Fruit fly (Drosophila melanogaster): ENCODE measurements around the gene comm3.

comm3 gene

dm6 chr3L:15692794-15693532 is 45.4 kb upstream of the comm3 start (continued):
- TF ChIP-seq CG2116 (GFP tag; optimal IDR thresholded peaks at IDR 0.05) (peak; percentile 11), ci (GFP tag; IDR thresholded peaks at IDR 0.05) (no peak), Nf-YB (GFP tag; optimal IDR thresholded peaks at IDR 0.05) (peak; percentile 13), CG31441 (GFP tag; IDR thresholded peaks at IDR 0.05) (peak; percentile 63), Abd-B (GFP tag; optimal IDR thresholded peaks at IDR 0.05) (peak; percentile 24), unpg (GFP tag; optimal IDR thresholded peaks at IDR 0.05) (no peak), CG7745 (tag; optimal IDR thresholded peaks at IDR 0.05) (no peak), grn (GFP tag; optimal IDR thresholded peaks at IDR 0.05) (peak; percentile 87), Sox102F (GFP tag; optimal IDR thresholded peaks at IDR 0.05) (peak; percentile 60), gsb (GFP tag; IDR thresholded peaks at IDR 0.05) (no peak), CG15601 (tag; optimal IDR thresholded peaks at IDR 0.05) (peak; percentile 28), CG1647 (GFP tag; optimal IDR thresholded peaks at IDR 0.05) (no peak), insv (GFP tag; optimal IDR thresholded peaks at IDR 0.05) (no peak), dysf (GFP tag; IDR thresholded peaks at IDR 0.05) (0 out of 3 replicates have a peak, but pooled peaks have one; percentile 9), CG10565 (GFP tag; optimal IDR thresholded peaks at IDR 0.05) (no peak), CG2120 (GFP tag; optimal IDR thresholded peaks at IDR 0.05) (no peak), Hmx (GFP tag; optimal IDR thresholded peaks at IDR 0.05) (no peak), ato (GFP tag; IDR thresholded peaks at IDR 0.05; ENCODE audit: partially characterized antibody) (no peak), sob (GFP tag; IDR thresholded peaks at IDR 0.05) (no peak), kah (GFP tag; optimal IDR thresholded peaks at IDR 0.05) (no peak), fru (optimal IDR thresholded peaks at IDR 0.05) (no peak), MBD-R2 (GFP tag; IDR thresholded peaks at IDR 0.05) (no peak), crp (GFP tag; optimal IDR thresholded peaks at IDR 0.05) (no peak), Ravus (GFP tag; IDR thresholded peaks at IDR 0.05) (no peak), Ptx1 (GFP tag; IDR thresholded peaks at IDR 0.05) (no peak), tin (GFP tag; optimal IDR thresholded peaks at IDR 0.05) (peak; percentile 19), CG2712 (tag; optimal IDR thresholded peaks at IDR 0.05) (peak; percentile 68), nmo (GFP tag; optimal IDR thresholded peaks at IDR 0.05) (peak; percentile 77), CG4820 (GFP tag; optimal IDR thresholded peaks at IDR 0.05) (peak; percentile 20), HmgD (GFP tag; optimal IDR thresholded peaks at IDR 0.05) (no peak), CG32772 (GFP tag; IDR thresholded peaks at IDR 0.05) (no peak), vnd (GFP tag; IDR thresholded peaks at IDR 0.05; ENCODE audit: partially characterized antibody) (no peak), Hr3 (GFP tag; optimal IDR thresholded peaks at IDR 0.05) (peak; percentile 36), CG6254 (GFP tag; optimal IDR thresholded peaks at IDR 0.05) (peak; percentile 32), NC2β (GFP tag; optimal IDR thresholded peaks at IDR 0.05) (no peak), CTCF (GFP tag; optimal IDR thresholded peaks at IDR 0.05) (no peak), zen2 (GFP tag; IDR thresholded peaks at IDR 0.05; ENCODE audit: partially characterized antibody) (no peak), kni (GFP tag; optimal IDR thresholded peaks at IDR 0.05) (peak; percentile 60), E2f1 (GFP tag; IDR thresholded peaks at IDR 0.05) (no peak), lmd (GFP tag; IDR thresholded peaks at IDR 0.05) (no peak; the same call in 1 of the 2 replicates), twi (tag; optimal IDR thresholded peaks at IDR 0.05) (no peak), CHES-1-like (GFP tag; optimal IDR thresholded peaks at IDR 0.05) (no peak), Aef1 (GFP tag; IDR thresholded peaks at IDR 0.05) (no peak), klu (GFP tag; IDR thresholded peaks at IDR 0.05) (no peak), Poxn (GFP tag; IDR thresholded peaks at IDR 0.05) (no peak), p53 (GFP tag; optimal IDR thresholded peaks at IDR 0.05) (no peak), gsb-n (tag; optimal IDR thresholded peaks at IDR 0.05) (peak; percentile 13), sima (GFP tag; optimal IDR thresholded peaks at IDR 0.05) (no peak), nerfin-1 (tag; optimal IDR thresholded peaks at IDR 0.05) (peak; percentile 2), CG8290 (GFP tag; optimal IDR thresholded peaks at IDR 0.05) (no peak), CG8290 (tag; optimal IDR thresholded peaks at IDR 0.05) (no peak), corto (GFP tag; optimal IDR thresholded peaks at IDR 0.05) (no peak)
